Worm (Caenorhabditis elegans): ENCODE measurements around the gene C56C10.4.

C56C10.4 gene

DNA sequence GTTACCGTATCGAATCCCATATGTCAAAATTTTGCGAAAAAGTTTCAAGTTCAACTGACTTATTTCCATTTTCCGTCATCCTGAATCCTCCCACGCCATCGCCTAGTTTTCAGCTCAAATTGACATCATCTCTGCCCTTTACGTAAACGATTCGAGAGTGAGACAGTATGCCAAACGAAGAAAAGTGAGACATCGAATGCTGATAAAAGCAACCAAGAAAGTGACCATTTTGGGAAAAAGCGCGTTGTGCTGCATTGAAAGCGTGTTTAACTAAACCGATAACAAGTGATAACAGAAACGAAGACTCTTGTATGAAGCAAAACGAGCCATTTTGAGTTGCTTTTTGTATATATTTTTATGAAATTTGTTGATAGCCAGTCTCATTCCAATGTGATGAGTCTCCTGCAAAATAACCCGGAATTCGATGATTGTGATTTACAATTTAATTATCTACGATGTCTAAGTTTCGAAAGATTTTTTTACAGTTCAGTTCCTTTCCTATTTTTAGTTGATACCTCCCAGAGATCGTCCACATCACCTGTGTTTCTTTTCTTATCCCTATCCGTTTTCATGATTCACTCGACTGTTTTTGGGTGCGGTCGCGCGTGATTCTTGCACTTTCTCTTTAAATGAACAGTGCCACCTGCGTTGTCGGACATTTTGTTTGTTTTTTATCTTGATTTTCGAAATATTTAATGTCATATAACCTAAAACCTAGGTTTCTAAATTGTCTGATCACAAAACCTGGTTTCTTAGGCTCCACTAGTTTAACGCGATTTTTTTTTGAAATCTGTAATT, 32.6 kb downstream of the C56C10.4 start (continued):
- TF ChIP-seq fkh-10 (GFP tag; optimal IDR thresholded peaks at IDR 0.05) (no peak), skn-1 (tag; optimal IDR thresholded peaks at IDR 0.05) (no peak), php-3 (GFP tag; IDR thresholded peaks at IDR 0.05) (no peak), saeg-2 (GFP tag; IDR thresholded peaks at IDR 0.05) (no peak), mxl-2 (GFP tag; conservative IDR thresholded peaks at IDR 0.05) (no peak), nhr-237 (tag; optimal IDR thresholded peaks at IDR 0.05) (no peak), dpl-1 (GFP tag; optimal IDR thresholded peaks at IDR 0.05) (no peak), zfp-2 (tag; optimal IDR thresholded peaks at IDR 0.05) (no peak), gei-8 (GFP tag; optimal IDR thresholded peaks at IDR 0.05) (no peak), cey-2 (tag; optimal IDR thresholded peaks at IDR 0.05; ENCODE audit: borderline replicate concordance, insufficient read depth) (no peak), aly-2 (tag; optimal IDR thresholded peaks at IDR 0.05) (no peak), mep-1 (tag; optimal IDR thresholded peaks at IDR 0.05) (no peak), tag-97 (GFP tag; IDR thresholded peaks at IDR 0.05) (no peak), F49E8.2 (tag; optimal IDR thresholded peaks at IDR 0.05; ENCODE audit: borderline replicate concordance) (no peak), lim-7 (GFP tag; IDR thresholded peaks at IDR 0.05) (no peak)

DNA sequence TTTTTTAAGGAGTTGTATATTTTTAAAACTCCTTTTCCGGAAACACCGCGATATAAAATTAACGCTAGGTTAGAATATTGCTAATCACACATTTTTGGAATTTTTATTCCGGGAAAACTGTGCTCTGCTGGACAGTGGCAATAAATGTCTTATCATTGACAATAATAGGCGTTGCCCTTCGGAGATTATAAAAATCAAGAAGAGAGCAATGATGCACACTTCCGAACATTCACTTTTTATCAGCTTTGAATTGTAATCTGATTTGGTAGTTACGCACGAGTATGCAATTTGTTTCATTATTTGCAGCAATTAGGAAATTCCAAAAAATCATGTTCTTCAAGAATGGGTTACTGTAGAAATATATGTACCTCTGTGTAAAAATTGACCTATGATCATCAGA, 33.3 kb downstream of the C56C10.4 start:
- no peak for TF ChIP-seq daf-16 (GFP tag; optimal IDR thresholded peaks at IDR 0.05)
- peak; percentile 46 for TF ChIP-seq daf-16 (tag; optimal IDR thresholded peaks at IDR 0.05)
- no peak for TF ChIP-seq mes-2 (tag; optimal IDR thresholded peaks at IDR 0.05; ENCODE audit: poor library complexity, severe bottlenecking)
- no peak for TF ChIP-seq nhr-111 (GFP tag; optimal IDR thresholded peaks at IDR 0.05)
- TF ChIP-seq F10B5.3 (tag; optimal IDR thresholded peaks at IDR 0.05): no peak
- peak; percentile 36 for TF ChIP-seq hlh-11 (tag; optimal IDR thresholded peaks at IDR 0.05)
- no peak for TF ChIP-seq D1046.2 (GFP tag; IDR thresholded peaks at IDR 0.05)
- TF ChIP-seq nhr-102 (tag; optimal IDR thresholded peaks at IDR 0.05): peak; percentile 1
- TF ChIP-seq daf-19 (GFP tag; conservative IDR thresholded peaks at IDR 0.05): no peak
- TF ChIP-seq pqm-1 (tag; optimal IDR thresholded peaks at IDR 0.05): peak; percentile 67
- no peak for TF ChIP-seq snpc-4 (tag; optimal IDR thresholded peaks at IDR 0.05)
- TF ChIP-seq tag-97 (GFP tag; IDR thresholded peaks at IDR 0.05): no peak
- TF ChIP-seq T20F7.1 (GFP tag; optimal IDR thresholded peaks at IDR 0.05): no peak
- no peak for TF ChIP-seq nhr-42 (GFP tag; IDR thresholded peaks at IDR 0.05)
- TF ChIP-seq F26F4.8 (GFP tag; conservative IDR thresholded peaks at IDR 0.05): no peak
- TF ChIP-seq dmd-6 (GFP tag; IDR thresholded peaks at IDR 0.05): peak; percentile 62; the same call in 1 of the 2 replicates
- no peak for TF ChIP-seq ZK546.5 (tag; optimal IDR thresholded peaks at IDR 0.05)
- no peak for TF ChIP-seq ama-1 (optimal IDR thresholded peaks at IDR 0.05)
- TF ChIP-seq spr-3 (GFP tag; optimal IDR thresholded peaks at IDR 0.05): no peak
- no peak for TF ChIP-seq spr-1 (tag; optimal IDR thresholded peaks at IDR 0.05)
- TF ChIP-seq fos-1 (tag; optimal IDR thresholded peaks at IDR 0.05): no peak
- no peak for TF ChIP-seq lin-38 (GFP tag; IDR thresholded peaks at IDR 0.05)
- no peak for TF ChIP-seq ceh-82 (tag; optimal IDR thresholded peaks at IDR 0.05)
- TF ChIP-seq ceh-32 (tag; optimal IDR thresholded peaks at IDR 0.05; ENCODE audit: poor library complexity): no peak
- TF ChIP-seq hmg-1.1 (GFP tag; IDR thresholded peaks at IDR 0.05): no peak
- TF ChIP-seq skn-1 (tag; optimal IDR thresholded peaks at IDR 0.05): no peak
- no peak for TF ChIP-seq ceh-20 (GFP tag; IDR thresholded peaks at IDR 0.05)
- TF ChIP-seq mdl-1 (tag; optimal IDR thresholded peaks at IDR 0.05): no peak
- TF ChIP-seq nhr-28 (tag; optimal IDR thresholded peaks at IDR 0.05): peak; percentile 61
- TF ChIP-seq nhr-77 (tag; optimal IDR thresholded peaks at IDR 0.05): peak; percentile 1
- no peak for TF ChIP-seq F37D6.2 (tag; optimal IDR thresholded peaks at IDR 0.05)
